Fruit fly (Drosophila melanogaster) Kc167 (cell line): Measurements from ENCODE around the gene CG31269.

Source experiments
- Myc ChIP-seq: fragments of >200 bp; optimal IDR thresholded peaks from 2 replicates; lab custom pipeline; 2017; ENCODE audit warnings: missing external identifiers
- Sin3A ChIP-seq: fragments of >200 bp; optimal IDR thresholded peaks from 2 replicates; lab custom pipeline; 2018; ENCODE audit warnings: missing external identifiers
- h ChIP-seq: fragments of >200 bp; optimal IDR thresholded peaks from 3 replicates; lab custom pipeline; 2018; ENCODE audit warnings: missing external identifiers
- insv ChIP-seq: fragments of >200 bp; optimal IDR thresholded peaks from 3 replicates; lab custom pipeline; 2018; ENCODE audit warnings: missing external identifiers
- psq ChIP-seq: fragments of >200 bp; optimal IDR thresholded peaks from 2 replicates; lab custom pipeline; 2017; ENCODE audit warnings: missing external identifiers
- ttk ChIP-seq: sonication (Bioruptor generic); optimal IDR thresholded peaks from 2 replicates; lab custom pipeline; 2017; ENCODE audit warnings: missing external identifiers

The CG31269 gene

dm6 chr3R:17110880-17111726 lies 15.8 kb upstream of the CG31269 start:
- TF ChIP-seq insv (lab: Kevin White, UChicago) = no peak

dm6 chr3R:17115668-17116067 lies 11.3 kb upstream of the CG31269 start:
- TF ChIP-seq Myc (lab: Kevin White, UChicago) = no peak
- TF ChIP-seq h (lab: Kevin White, UChicago) = no peak
- TF ChIP-seq Sin3A = no peak

- TF ChIP-seq h (lab: Kevin White, UChicago) (no peak), insv (lab: Kevin White, UChicago) (no peak), psq (lab: Kevin White, UChicago) (no peak)
Measured at dm6 chr3R:17116231-17116630, 10.7 kb upstream of the CG31269 start.

dm6 chr3R:17117607-17118327 lies 9.2 kb upstream of the CG31269 start:
- TF ChIP-seq Sin3A (no peak), psq (lab: Kevin White, UChicago) (no peak), h (lab: Kevin White, UChicago) (no peak), Myc (lab: Kevin White, UChicago) (no peak), insv (lab: Kevin White, UChicago) (no peak), ttk (lab: Kevin White, UChicago) (no peak)

dm6 chr3R:17118917-17119378 lies 8.0 kb upstream of the CG31269 start:
- TF ChIP-seq insv (lab: Kevin White, UChicago) (no peak), ttk (lab: Kevin White, UChicago) (no peak), psq (lab: Kevin White, UChicago) (no peak), Myc (lab: Kevin White, UChicago) (no peak), Sin3A (no peak)

- TF ChIP-seq insv (lab: Kevin White, UChicago) (no peak), Sin3A (no peak), ttk (lab: Kevin White, UChicago) (no peak), psq (lab: Kevin White, UChicago) (no peak), Myc (lab: Kevin White, UChicago) (no peak), h (lab: Kevin White, UChicago) (no peak)
Measured at dm6 chr3R:17120165-17120564, 6.8 kb upstream of the CG31269 start, which contains the start of gene CG34278. Gene CG34278, plus strand, starts transcription at chr3R:17120465.

- TF ChIP-seq h (lab: Kevin White, UChicago) (no peak), Myc (lab: Kevin White, UChicago) (no peak), psq (lab: Kevin White, UChicago) (no peak), insv (lab: Kevin White, UChicago) (no peak), ttk (lab: Kevin White, UChicago) (no peak), Sin3A (no peak)
Measured at dm6 chr3R:17121277-17121676, 5.6 kb upstream of the CG31269 start, which contains the start of gene CG42779. Gene CG42779, plus strand, starts transcription at chr3R:17121577.

dm6 chr3R:17122796-17123504 lies 4.0 kb upstream of the CG31269 start:
- TF ChIP-seq h (lab: Kevin White, UChicago) (no peak), ttk (lab: Kevin White, UChicago) (no peak), Sin3A (no peak), insv (lab: Kevin White, UChicago) (no peak), psq (lab: Kevin White, UChicago) (no peak), Myc (lab: Kevin White, UChicago) (no peak)

dm6 chr3R:17124177-17124576 lies 2.7 kb upstream of the CG31269 start, which contains the start of gene CG45079:
Gene CG45079, plus strand, starts transcription at chr3R:17124477.
- TF ChIP-seq Myc (lab: Kevin White, UChicago) (no peak), insv (lab: Kevin White, UChicago) (no peak), h (lab: Kevin White, UChicago) (no peak), ttk (lab: Kevin White, UChicago) (no peak), psq (lab: Kevin White, UChicago) (no peak), Sin3A (no peak)

dm6 chr3R:17125339-17126044 lies 1.4 kb upstream of the CG31269 start, which contains the start of gene cher:
Gene cher, minus strand, starts transcription at chr3R:17125389.
- TF ChIP-seq h (lab: Kevin White, UChicago) (no peak), psq (lab: Kevin White, UChicago) (no peak), Myc (lab: Kevin White, UChicago) (no peak), Sin3A (no peak), ttk (lab: Kevin White, UChicago) (no peak)

dm6 chr3R:17127912-17128311 lies 986 bp downstream of the CG31269 start, which contains the start of gene CG31265:
Gene CG31265, plus strand, starts transcription at chr3R:17128212.
- TF ChIP-seq h (lab: Kevin White, UChicago) = no peak
- no peak for TF ChIP-seq insv (lab: Kevin White, UChicago)
- TF ChIP-seq ttk (lab: Kevin White, UChicago) = no peak
- TF ChIP-seq psq (lab: Kevin White, UChicago) = no peak
- no peak for TF ChIP-seq Myc (lab: Kevin White, UChicago)
- TF ChIP-seq Sin3A = no peak
